Fruit fly (Drosophila melanogaster) whole organism, prepupa: ENCODE results near the gene CG9222.

Experiments used
- CG11294 ChIP-seq: fragments of 200-800 bp; sonication (Bioruptor generic); IDR thresholded peaks from 2 replicates; pipeline ENCODE4 v1.3.6; 2022; ENCODE audit warnings: missing biosample characterization, missing genetic modification characterization
- CG11762 ChIP-seq: fragments of 200-800 bp; sonication (Bioruptor generic); optimal IDR thresholded peaks from 3 replicates; lab custom pipeline; 2016; ENCODE audit warnings: missing biosample characterization, missing genetic modification characterization; ENCODE audit not compliant: insufficient read depth
- Met ChIP-seq: fragments of 200-800 bp; sonication (Bioruptor generic); optimal IDR thresholded peaks from 3 replicates; lab custom pipeline; 2016; ENCODE audit warnings: missing biosample characterization, missing genetic modification characterization
- fd59A ChIP-seq: fragments of 200-800 bp; sonication (Bioruptor generic); optimal IDR thresholded peaks from 2 replicates; lab custom pipeline; 2017; ENCODE audit warnings: missing biosample characterization, mild to moderate bottlenecking, missing genetic modification characterization, missing genetic modification reagents

- TF ChIP-seq CG11762 (GFP tag; lab: Kevin White, UChicago) = no peak
- TF ChIP-seq CG11294 (GFP tag; lab: Robert Waterston, UW) = no peak
- peak; percentile 90 for TF ChIP-seq Met (GFP tag; lab: Kevin White, UChicago)
- no peak for TF ChIP-seq fd59A (GFP tag; lab: Kevin White, UChicago)
Observed at dm6 chr2L:6082157-6082645, 48.6 kb upstream of the CG9222 start, which contains the start of gene Kr-h1.
